Worm (Caenorhabditis elegans) whole organism, L4 larva: ENCODE results near the gene pacs-1.

ENCODE experiments used
- unc-130 ChIP-seq: sonication (generic microtip); optimal IDR thresholded peaks from 2 replicates; lab custom pipeline; 2016; ENCODE audit warnings: missing genetic modification reagents, missing genetic modification characterization, missing compliant biosample characterization

pacs-1 gene

ce11 chrV:9163897-9164296, 53.2 kb downstream of the pacs-1 start (continued):
- TF ChIP-seq unc-130 (GFP tag; lab: Kevin White, UChicago): no peak
